Worm (Caenorhabditis elegans) whole organism, L2 larva: ENCODE results near the gene cyp-33C6.

Source experiments
- Y55F3AM.14 ChIP-seq: fragments of 200-800 bp; sonication (Bioruptor generic); optimal IDR thresholded peaks from 2 replicates; lab custom pipeline; 2018; ENCODE audit warnings: mild to moderate bottlenecking, missing genetic modification characterization, missing compliant biosample characterization
- aly-2 ChIP-seq: fragments of 150-350 bp; optimal IDR thresholded peaks from 2 replicates; lab custom pipeline; 2014; ENCODE audit warnings: missing biosample characterization, missing genetic modification characterization
- ama-1 ChIP-seq: fragments of 150-350 bp; optimal IDR thresholded peaks from 2 replicates; lab custom pipeline; 2018; ENCODE audit warnings: inconsistent platforms
- lsy-2 ChIP-seq, 2 experiments: fragments of 150-350 bp in 1 of 2; sonication (generic microtip) in 1 of 2; optimal IDR thresholded peaks; 2 replicates each; lab custom pipeline; 2014 to 2017; ENCODE audit warnings: missing biosample characterization in 2 of 2, missing genetic modification characterization in 2 of 2
- ztf-1 ChIP-seq: fragments of 200-800 bp; sonication (Bioruptor generic); conservative IDR thresholded peaks from 2 replicates; pipeline ENCODE4 v1.3.6; 2022; ENCODE audit warnings: missing genetic modification characterization, missing compliant biosample characterization

DNA sequence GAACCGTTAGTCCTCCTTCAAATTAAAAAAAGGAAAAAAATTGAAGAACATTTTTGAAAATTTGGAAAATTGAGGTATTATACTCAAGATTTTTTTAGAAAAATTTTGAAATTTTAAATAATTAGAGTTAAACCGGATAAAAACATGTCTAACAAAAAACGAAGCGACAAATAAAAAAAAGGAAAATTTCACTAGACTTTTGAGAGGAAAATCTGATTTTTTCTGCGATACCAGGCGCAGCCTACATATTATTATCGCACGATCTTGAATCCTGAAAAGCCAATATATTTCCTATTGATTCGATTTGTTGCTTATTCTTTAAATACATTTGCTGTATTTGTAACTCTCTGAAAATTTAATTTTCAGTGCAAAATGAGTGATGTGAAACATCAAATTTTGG lies 33.9 kb downstream of the cyp-33C6 start, which contains the start of gene nstp-8:
- TF ChIP-seq ztf-1 (no peak), ama-1 (lab: Kevin White, UChicago) (no peak), lsy-2 (tag; optimal IDR thresholded peaks at IDR 0.05; lab: Kevin White, UChicago) (no peak), aly-2 (tag; lab: Kevin White, UChicago) (no peak), Y55F3AM.14 (GFP tag; lab: Kevin White, UChicago) (no peak)
